Fruit fly (Drosophila melanogaster) whole organism, embryonic: ENCODE results near the gene CG31793.
A peak's percentile ranks its signal among the peaks of the same experiment; 100 is the strongest.

ENCODE experiments used
- CG10147 ChIP-seq: fragments of 200-800 bp; sonication (Bioruptor generic); optimal IDR thresholded peaks from 2 replicates; lab custom pipeline; 2019; ENCODE audit warnings: missing biosample characterization, mild to moderate bottlenecking, missing genetic modification characterization, moderate library complexity
- CG10209 ChIP-seq: fragments of 200-800 bp; sonication (Bioruptor generic); optimal IDR thresholded peaks from 3 replicates; lab custom pipeline; 2017; ENCODE audit warnings: missing biosample characterization, mild to moderate bottlenecking, missing genetic modification characterization, missing genetic modification reagents
- CG12104 ChIP-seq: fragments of 200-800 bp; sonication (Bioruptor generic); optimal IDR thresholded peaks from 3 replicates; lab custom pipeline; 2016; ENCODE audit warnings: missing biosample characterization, missing genetic modification characterization
- CG12219 ChIP-seq: fragments of 200-800 bp; sonication (Bioruptor generic); optimal IDR thresholded peaks from 3 replicates; lab custom pipeline; 2018; ENCODE audit warnings: missing biosample characterization, mild to moderate bottlenecking, missing genetic modification characterization
- CG15601 ChIP-seq: fragments of 200-800 bp; sonication (Bioruptor generic); optimal IDR thresholded peaks from 3 replicates; lab custom pipeline; 2019; ENCODE audit warnings: missing biosample characterization, mild to moderate bottlenecking, missing genetic modification characterization, moderate library complexity
- CG17186 ChIP-seq: fragments of 200-800 bp; sonication (Bioruptor generic); optimal IDR thresholded peaks from 3 replicates; lab custom pipeline; 2017; ENCODE audit warnings: missing biosample characterization, missing genetic modification reagents, missing genetic modification characterization
- CG17361 ChIP-seq: fragments of 200-800 bp; sonication (Bioruptor generic); IDR thresholded peaks from 3 replicates; pipeline ENCODE4 v1.3.6; 2022; ENCODE audit warnings: missing biosample characterization, missing genetic modification characterization
- CG18476 ChIP-seq: fragments of 200-800 bp; sonication (Bioruptor generic); optimal IDR thresholded peaks from 2 replicates; lab custom pipeline; 2016; ENCODE audit warnings: missing biosample characterization, mild to moderate bottlenecking, missing genetic modification characterization
- CG18619 ChIP-seq: fragments of 200-800 bp; sonication (Bioruptor generic); optimal IDR thresholded peaks from 3 replicates; lab custom pipeline; 2017; ENCODE audit warnings: missing biosample characterization, mild to moderate bottlenecking, missing genetic modification characterization
- CG2678 ChIP-seq: fragments of 200-800 bp; sonication (Bioruptor generic); optimal IDR thresholded peaks from 3 replicates; lab custom pipeline; 2019; ENCODE audit warnings: missing biosample characterization, mild to moderate bottlenecking, missing genetic modification characterization, moderate library complexity
- CG3847 ChIP-seq: fragments of 200-800 bp; sonication (Bioruptor generic); IDR thresholded peaks from 2 replicates; pipeline ENCODE4 v1.3.6; 2022; ENCODE audit warnings: missing biosample characterization, missing genetic modification characterization
- CG4424 ChIP-seq: fragments of 200-800 bp; sonication (Bioruptor generic); optimal IDR thresholded peaks from 3 replicates; lab custom pipeline; 2016; ENCODE audit warnings: missing biosample characterization, missing genetic modification characterization
- CG4617 ChIP-seq: fragments of 200-800 bp; sonication (Bioruptor generic); optimal IDR thresholded peaks from 3 replicates; lab custom pipeline; 2016; ENCODE audit warnings: missing biosample characterization, missing genetic modification characterization, borderline replicate concordance
- CG5180 ChIP-seq: fragments of 200-800 bp; sonication (Bioruptor generic); optimal IDR thresholded peaks from 3 replicates; lab custom pipeline; 2017; ENCODE audit warnings: missing biosample characterization, missing genetic modification characterization, mild to moderate bottlenecking, moderate library complexity, missing genetic modification reagents
- CG6791 ChIP-seq: fragments of 200-800 bp; sonication (Bioruptor generic); IDR thresholded peaks from 3 replicates; pipeline ENCODE4 v1.3.6; 2022; ENCODE audit warnings: missing biosample characterization, missing genetic modification characterization; ENCODE audit not compliant: partially characterized antibody
- CG7357 ChIP-seq: fragments of 200-800 bp; sonication (Bioruptor generic); IDR thresholded peaks from 3 replicates; pipeline ENCODE4 v1.3.6; 2022; ENCODE audit warnings: missing biosample characterization, missing genetic modification characterization
- CG8089 ChIP-seq: fragments of 200-800 bp; sonication (Bioruptor generic); optimal IDR thresholded peaks from 3 replicates; lab custom pipeline; 2016; ENCODE audit warnings: missing biosample characterization, missing genetic modification characterization
- CG8924 ChIP-seq: fragments of 200-800 bp; optimal IDR thresholded peaks from 3 replicates; lab custom pipeline; 2019; ENCODE audit warnings: missing biosample characterization, mild to moderate bottlenecking, missing genetic modification characterization, moderate library complexity
- Drgx ChIP-seq: fragments of 200-800 bp; sonication (Bioruptor generic); IDR thresholded peaks from 2 replicates; pipeline ENCODE4 v1.3.6; 2022; ENCODE audit warnings: missing biosample characterization, missing genetic modification characterization
- E2f2 ChIP-seq: fragments of 200-800 bp; sonication (Bioruptor generic); IDR thresholded peaks from 2 replicates; pipeline ENCODE4 v1.3.6; 2022; ENCODE audit warnings: missing biosample characterization, missing genetic modification characterization
- H15 ChIP-seq: fragments of 200-800 bp; sonication (Bioruptor generic); IDR thresholded peaks from 3 replicates; pipeline ENCODE4 v1.3.6; 2022; ENCODE audit warnings: missing biosample characterization, missing genetic modification characterization
- Hsf ChIP-seq: fragments of 200-800 bp; sonication (Bioruptor generic); optimal IDR thresholded peaks from 3 replicates; lab custom pipeline; 2016; ENCODE audit warnings: missing biosample characterization, missing genetic modification characterization
- Lpt ChIP-seq: fragments of >200 bp; optimal IDR thresholded peaks from 2 replicates; lab custom pipeline; 2018; ENCODE audit warnings: missing biosample characterization, missing genetic modification characterization
- NC2α ChIP-seq: fragments of 200-800 bp; sonication (Bioruptor generic); optimal IDR thresholded peaks from 2 replicates; lab custom pipeline; 2016; ENCODE audit warnings: missing biosample characterization, missing genetic modification characterization
- Sox102F ChIP-seq: fragments of 200-800 bp; sonication (Bioruptor generic); optimal IDR thresholded peaks from 2 replicates; lab custom pipeline; 2018; ENCODE audit warnings: missing biosample characterization, mild to moderate bottlenecking, missing genetic modification characterization, moderate library complexity
- Usf ChIP-seq: fragments of 200-800 bp; sonication (Bioruptor generic); optimal IDR thresholded peaks from 2 replicates; lab custom pipeline; 2017; ENCODE audit warnings: missing genotype, missing biosample characterization, missing genetic modification characterization
- ash1 ChIP-seq: fragments of 200-800 bp; sonication (Bioruptor generic); optimal IDR thresholded peaks from 2 replicates; lab custom pipeline; 2018; ENCODE audit warnings: missing biosample characterization, mild to moderate bottlenecking, missing genetic modification characterization
- caup ChIP-seq: fragments of 200-800 bp; sonication (Bioruptor generic); optimal IDR thresholded peaks from 3 replicates; lab custom pipeline; 2017; ENCODE audit warnings: missing biosample characterization, mild to moderate bottlenecking, missing genetic modification characterization, moderate library complexity; ENCODE audit not compliant: severe bottlenecking
- corto ChIP-seq: fragments of 200-800 bp; sonication (Bioruptor generic); optimal IDR thresholded peaks from 2 replicates; lab custom pipeline; 2016; ENCODE audit warnings: missing biosample characterization, mild to moderate bottlenecking, missing genetic modification characterization, moderate library complexity
- dysf ChIP-seq: fragments of 200-800 bp; sonication (Bioruptor generic); IDR thresholded peaks from 3 replicates; pipeline ENCODE4 v1.3.6; 2022; ENCODE audit warnings: missing biosample characterization, missing genetic modification characterization
- emc ChIP-seq: fragments of 200-800 bp; sonication (Bioruptor generic); optimal IDR thresholded peaks from 2 replicates; lab custom pipeline; 2016; ENCODE audit warnings: missing biosample characterization, missing genetic modification characterization
- ems ChIP-seq: fragments of 200-800 bp; sonication (Bioruptor generic); optimal IDR thresholded peaks from 3 replicates; lab custom pipeline; 2016; ENCODE audit warnings: missing biosample characterization, missing genetic modification characterization
- fd96Cb ChIP-seq: fragments of 200-800 bp; sonication (Bioruptor generic); optimal IDR thresholded peaks from 2 replicates; lab custom pipeline; 2018; ENCODE audit warnings: missing biosample characterization, mild to moderate bottlenecking, missing genetic modification characterization, moderate library complexity
- gem ChIP-seq: fragments of 200-800 bp; sonication (Bioruptor generic); optimal IDR thresholded peaks from 2 replicates; lab custom pipeline; 2019; ENCODE audit warnings: missing biosample characterization, mild to moderate bottlenecking, missing genetic modification characterization, moderate library complexity
- gsb-n ChIP-seq: fragments of 200-800 bp; sonication (Bioruptor generic); optimal IDR thresholded peaks from 3 replicates; lab custom pipeline; 2018; ENCODE audit warnings: missing biosample characterization, mild to moderate bottlenecking, missing genetic modification characterization
- knrl ChIP-seq: fragments of 200-800 bp; sonication (Bioruptor generic); IDR thresholded peaks from 3 replicates; pipeline ENCODE4 v1.3.6; 2022; ENCODE audit warnings: missing biosample characterization, missing genetic modification characterization; ENCODE audit not compliant: partially characterized antibody
- lab ChIP-seq: fragments of 200-800 bp; sonication (Bioruptor generic); optimal IDR thresholded peaks from 3 replicates; lab custom pipeline; 2017; ENCODE audit warnings: missing biosample characterization, missing genetic modification characterization, mild to moderate bottlenecking, moderate library complexity, missing genetic modification reagents
- mam ChIP-seq: fragments of 200-800 bp; sonication (Bioruptor generic); optimal IDR thresholded peaks from 3 replicates; lab custom pipeline; 2016; ENCODE audit warnings: missing biosample characterization, missing genetic modification characterization
- onecut ChIP-seq: fragments of 200-800 bp; sonication (Bioruptor generic); IDR thresholded peaks from 2 replicates; pipeline ENCODE4 v1.3.6; 2022; ENCODE audit warnings: missing biosample characterization, missing genetic modification characterization
- org-1 ChIP-seq: fragments of 200-800 bp; sonication (Bioruptor generic); optimal IDR thresholded peaks from 2 replicates; lab custom pipeline; 2017; ENCODE audit warnings: missing biosample characterization, missing genetic modification characterization
- repo ChIP-seq: fragments of 200-800 bp; sonication (Bioruptor generic); optimal IDR thresholded peaks from 2 replicates; lab custom pipeline; 2016; ENCODE audit warnings: missing biosample characterization, missing genetic modification characterization
- sc ChIP-seq, 3 experiments: fragments of >200 bp in 2 of 3; fragments of 200-800 bp in 1 of 3; sonication (Bioruptor generic) in 1 of 3; optimal IDR thresholded peaks; 2 replicates in 2 of 3; 3 replicates in 1 of 3; lab custom pipeline; 2017; ENCODE audit warnings: mild to moderate bottlenecking in 1 of 3, missing biosample characterization in 1 of 3, missing genetic modification characterization in 1 of 3, missing genetic modification reagents in 1 of 3
- scrt ChIP-seq: fragments of 200-800 bp; sonication (Bioruptor generic); optimal IDR thresholded peaks from 2 replicates; lab custom pipeline; 2018; ENCODE audit warnings: missing biosample characterization, mild to moderate bottlenecking, missing genetic modification characterization, moderate library complexity
- seq ChIP-seq: fragments of 200-800 bp; sonication (Bioruptor generic); IDR thresholded peaks from 2 replicates; pipeline ENCODE4 v1.3.6; 2022; ENCODE audit warnings: missing biosample characterization, missing genetic modification characterization
- twi ChIP-seq: fragments of 200-800 bp; optimal IDR thresholded peaks from 2 replicates; lab custom pipeline; 2019; ENCODE audit warnings: missing biosample characterization, mild to moderate bottlenecking, missing genetic modification characterization, moderate library complexity
- unpg ChIP-seq: fragments of 200-800 bp; sonication (Bioruptor generic); optimal IDR thresholded peaks from 3 replicates; lab custom pipeline; 2018; ENCODE audit warnings: missing biosample characterization, mild to moderate bottlenecking, missing genetic modification characterization, moderate library complexity
- zen2 ChIP-seq: fragments of 200-800 bp; sonication (Bioruptor generic); IDR thresholded peaks from 3 replicates; pipeline ENCODE4 v1.3.6; 2022; ENCODE audit warnings: missing biosample characterization, missing genetic modification characterization; ENCODE audit not compliant: partially characterized antibody
- zfh1 ChIP-seq: fragments of 200-800 bp; sonication (Bioruptor generic); IDR thresholded peaks from 3 replicates; pipeline ENCODE4 v1.3.6; 2022; ENCODE audit warnings: missing biosample characterization, missing genetic modification characterization

The CG31793 gene

DNA sequence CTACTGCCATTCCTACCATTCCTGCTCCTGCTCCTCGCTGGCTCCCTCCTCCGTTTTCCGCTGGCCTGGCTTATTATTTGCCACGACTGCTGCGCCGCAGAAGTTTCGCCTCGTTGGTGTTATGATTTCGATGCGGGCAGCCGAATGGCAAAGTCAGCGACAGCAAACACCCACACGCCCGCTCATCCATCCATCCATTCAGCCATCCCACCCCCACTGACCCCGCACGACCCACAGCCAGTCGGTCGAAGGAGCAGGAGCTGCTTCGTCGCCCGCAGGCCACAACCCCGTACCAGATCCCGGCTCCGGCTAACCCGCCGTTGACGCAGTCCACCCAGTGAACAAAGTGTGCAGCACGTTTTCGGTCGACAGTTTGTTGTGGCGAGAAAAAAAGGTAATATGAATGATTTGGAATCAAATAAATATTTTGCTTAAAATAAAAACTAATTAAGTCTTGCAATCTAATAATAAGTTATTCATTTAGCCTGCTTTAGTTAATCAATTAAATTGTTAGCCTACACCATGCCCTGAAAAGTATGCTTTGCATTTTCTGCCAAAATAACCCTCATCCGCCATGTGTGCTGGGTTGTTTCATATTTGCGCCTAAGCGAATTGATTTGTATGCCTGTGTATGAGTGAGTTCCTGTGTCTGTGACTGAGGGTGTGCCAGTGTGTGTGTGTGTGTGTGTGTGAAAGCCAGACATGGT lies 23.5 kb downstream of the CG31793 start (continued):
- peak; percentile 35; the same call in 1 of the 2 replicates for TF ChIP-seq E2f2 (GFP tag; lab: Robert Waterston, UW)
- TF ChIP-seq Drgx (GFP tag; lab: Robert Waterston, UW): peak; percentile 26; the same call in 1 of the 2 replicates
- TF ChIP-seq ems (GFP tag; lab: Kevin White, UChicago): peak; percentile 6
- no peak for TF ChIP-seq CG12104 (GFP tag; lab: Kevin White, UChicago)
- peak; percentile 66; the same call in 2 of the 3 replicates for TF ChIP-seq dysf (GFP tag; lab: Robert Waterston, UW)
- TF ChIP-seq org-1 (GFP tag; lab: Kevin White, UChicago): peak; percentile 65
- peak; percentile 27 for TF ChIP-seq fd96Cb (tag; lab: Kevin White, UChicago)
- TF ChIP-seq CG18476 (GFP tag; lab: Kevin White, UChicago): peak; percentile 0
- TF ChIP-seq zen2 (GFP tag; lab: Robert Waterston, UW): 0 out of 3 replicates have a peak, but pooled peaks have one; percentile 3
- peak; percentile 40 for TF ChIP-seq Hsf (GFP tag; lab: Kevin White, UChicago)
- TF ChIP-seq CG8089 (GFP tag; lab: Kevin White, UChicago): no peak
- TF ChIP-seq corto (GFP tag; lab: Kevin White, UChicago): no peak
- peak; percentile 72 for TF ChIP-seq CG8924 (tag; lab: Kevin White, UChicago)
- TF ChIP-seq emc (GFP tag; lab: Kevin White, UChicago): no peak
- TF ChIP-seq CG17361 (GFP tag; lab: Robert Waterston, UW): peak; percentile 53; the same call in 2 of the 3 replicates
- TF ChIP-seq CG15601: peak; percentile 15
- peak; percentile 51 for TF ChIP-seq seq (GFP tag; lab: Robert Waterston, UW)
- TF ChIP-seq knrl (GFP tag; lab: Robert Waterston, UW): no peak
- peak; percentile 76 for TF ChIP-seq CG10147 (GFP tag; lab: Kevin White, UChicago)
- peak; percentile 6 for TF ChIP-seq Usf (GFP tag; lab: Kevin White, UChicago)
- peak; percentile 44 for TF ChIP-seq unpg
- TF ChIP-seq CG4617: no peak
- peak; percentile 2 for TF ChIP-seq ash1 (GFP tag; lab: Kevin White, UChicago)
- TF ChIP-seq CG6791 (GFP tag; lab: Robert Waterston, UW): no peak
- peak; percentile 27 for TF ChIP-seq CG3847 (GFP tag; lab: Robert Waterston, UW)
- TF ChIP-seq twi (tag; lab: Kevin White, UChicago): peak; percentile 10
- TF ChIP-seq mam (GFP tag; lab: Kevin White, UChicago): peak; percentile 50
- TF ChIP-seq gsb-n (tag; lab: Kevin White, UChicago): no peak
- TF ChIP-seq CG7357: peak; percentile 43; the same call in 1 of the 3 replicates
- TF ChIP-seq NC2α (GFP tag; lab: Kevin White, UChicago): no peak
- TF ChIP-seq scrt (GFP tag; lab: Kevin White, UChicago): peak; percentile 64
- peak; percentile 55 for TF ChIP-seq Sox102F
- peak; percentile 88 for TF ChIP-seq lab
- TF ChIP-seq CG10209 (GFP tag; lab: Kevin White, UChicago): peak; percentile 44
- TF ChIP-seq onecut (GFP tag; lab: Robert Waterston, UW): peak; percentile 33; the same call in 1 of the 2 replicates
- TF ChIP-seq H15: no peak
- TF ChIP-seq CG12219 (GFP tag; lab: Kevin White, UChicago): peak; percentile 56
- no peak for TF ChIP-seq zfh1 (GFP tag; lab: Robert Waterston, UW)
- TF ChIP-seq gem (tag; lab: Kevin White, UChicago): peak; percentile 72
- TF ChIP-seq sc (optimal IDR thresholded peaks at IDR 0.05; lab: Kevin White, UChicago): no peak
- TF ChIP-seq sc (GFP tag; optimal IDR thresholded peaks at IDR 0.05; lab: Kevin White, UChicago): no peak
- TF ChIP-seq CG18619 (GFP tag; lab: Kevin White, UChicago): peak; percentile 60
- peak; percentile 56 for TF ChIP-seq CG5180
- peak; percentile 61 for TF ChIP-seq caup (GFP tag; lab: Kevin White, UChicago)
- peak; percentile 27 for TF ChIP-seq CG4424 (GFP tag; lab: Kevin White, UChicago)
- no peak for TF ChIP-seq repo (GFP tag; lab: Kevin White, UChicago)
- TF ChIP-seq Lpt (GFP tag; lab: Kevin White, UChicago): no peak
- TF ChIP-seq CG2678: peak; percentile 86
- no peak for TF ChIP-seq CG17186 (GFP tag; lab: Kevin White, UChicago)
